Worm (Caenorhabditis elegans) whole organism, late embryonic: ENCODE data around the gene F44D12.16.

Experiments
- F13H6.1 ChIP-seq: sonication (generic microtip); optimal IDR thresholded peaks from 2 replicates; lab custom pipeline; 2016; ENCODE audit warnings: missing genetic modification characterization, missing compliant biosample characterization
- ceh-24 ChIP-seq: sonication (generic microtip); optimal IDR thresholded peaks from 2 replicates; lab custom pipeline; 2016; ENCODE audit warnings: mild to moderate bottlenecking, missing genetic modification characterization, missing compliant biosample characterization
- ets-4 ChIP-seq: sonication (generic microtip); optimal IDR thresholded peaks from 2 replicates; lab custom pipeline; 2016; ENCODE audit warnings: missing genetic modification characterization, missing compliant biosample characterization
- hlh-13 ChIP-seq: fragments of 200-800 bp; sonication (Bioruptor generic); optimal IDR thresholded peaks from 2 replicates; lab custom pipeline; 2018; ENCODE audit warnings: mild to moderate bottlenecking, missing genetic modification characterization, missing compliant biosample characterization
- madf-2 ChIP-seq: sonication (generic microtip); optimal IDR thresholded peaks from 2 replicates; lab custom pipeline; 2017; ENCODE audit warnings: missing genetic modification characterization, missing compliant biosample characterization
- nhr-232 ChIP-seq: sonication (generic microtip); optimal IDR thresholded peaks from 2 replicates; lab custom pipeline; 2016; ENCODE audit warnings: missing genetic modification characterization, missing compliant biosample characterization

- TF ChIP-seq hlh-13, result no peak
- TF ChIP-seq madf-2, result no peak
- no peak for TF ChIP-seq nhr-232 (tag; lab: Kevin White, UChicago)
- no peak for TF ChIP-seq ets-4 (tag; lab: Kevin White, UChicago)
- TF ChIP-seq ceh-24, result no peak
- TF ChIP-seq F13H6.1, result no peak
Measured at ce11 chrIV:9989416-9989815, 39.5 kb upstream of the F44D12.16 start.
